Fruit fly (Drosophila melanogaster) whole organism, wandering third instar larva: ENCODE results near the gene Prosalpha4.

Source experiments
- Abd-B ChIP-seq: fragments of >200 bp; optimal IDR thresholded peaks from 2 replicates; lab custom pipeline; 2017; ENCODE audit warnings: missing biosample characterization, missing genetic modification characterization
- CG32264 ChIP-seq: fragments of 200-800 bp; sonication (Bioruptor generic); optimal IDR thresholded peaks from 2 replicates; lab custom pipeline; 2016; ENCODE audit warnings: missing biosample characterization, missing genetic modification characterization
- CG9705 ChIP-seq: fragments of 200-800 bp; sonication (Bioruptor generic); optimal IDR thresholded peaks from 2 replicates; lab custom pipeline; 2018; ENCODE audit warnings: missing biosample characterization, mild to moderate bottlenecking, missing genetic modification characterization
- Dfd ChIP-seq: fragments of >200 bp; optimal IDR thresholded peaks from 2 replicates; lab custom pipeline; 2017; ENCODE audit warnings: missing biosample characterization, missing genetic modification characterization
- Dif ChIP-seq: fragments of 200-275, 200-300 bp; sonication (Bioruptor generic); optimal IDR thresholded peaks from 2 replicates; lab custom pipeline; 2018; ENCODE audit warnings: missing biosample characterization, missing genetic modification characterization; ENCODE audit not compliant: partially characterized antibody
- GATAd ChIP-seq: sonication (Bioruptor generic); optimal IDR thresholded peaks from 2 replicates; lab custom pipeline; 2016; ENCODE audit warnings: missing biosample characterization, missing genetic modification characterization
- HLH106 ChIP-seq: fragments of 200-800 bp; optimal IDR thresholded peaks from 3 replicates; lab custom pipeline; 2019; ENCODE audit warnings: missing biosample characterization, mild to moderate bottlenecking, missing genetic modification characterization, moderate library complexity
- Hnf4 ChIP-seq: fragments of 200-800 bp; sonication (Bioruptor generic); optimal IDR thresholded peaks from 2 replicates; lab custom pipeline; 2016; ENCODE audit warnings: missing biosample characterization, mild to moderate bottlenecking, missing genetic modification characterization
- Hr78 ChIP-seq: fragments of >200 bp; optimal IDR thresholded peaks from 2 replicates; lab custom pipeline; 2017; ENCODE audit warnings: missing biosample characterization, missing genetic modification characterization
- Hr83 ChIP-seq: fragments of 200-300 bp; sonication (Bioruptor generic); optimal IDR thresholded peaks from 2 replicates; lab custom pipeline; 2016; ENCODE audit warnings: missing biosample characterization, mild to moderate bottlenecking, missing genetic modification characterization, moderate library complexity; ENCODE audit not compliant: poor library complexity, severe bottlenecking
- Jra ChIP-seq: sonication (Bioruptor generic); optimal IDR thresholded peaks from 2 replicates; lab custom pipeline; 2016; ENCODE audit warnings: missing biosample characterization, missing genetic modification characterization
- Mio ChIP-seq: sonication (Bioruptor generic); optimal IDR thresholded peaks from 2 replicates; lab custom pipeline; 2016; ENCODE audit warnings: missing biosample characterization, missing genetic modification characterization
- Myc ChIP-seq: fragments of >200 bp; optimal IDR thresholded peaks from 2 replicates; lab custom pipeline; 2017
- N ChIP-seq: fragments of >200 bp; optimal IDR thresholded peaks from 2 replicates; lab custom pipeline; 2018; ENCODE audit warnings: missing biosample characterization, missing external identifiers, missing genetic modification characterization
- OdsH ChIP-seq: fragments of 200-800 bp; sonication (Bioruptor generic); optimal IDR thresholded peaks from 2 replicates; lab custom pipeline; 2016; ENCODE audit warnings: missing biosample characterization, mild to moderate bottlenecking, missing genetic modification characterization
- Rel ChIP-seq, 2 experiments: fragments of 200-800 bp; sonication (Bioruptor generic) in 1 of 2; optimal IDR thresholded peaks; 2 replicates in 1 of 2; 3 replicates in 1 of 2; lab custom pipeline; 2016 to 2019; ENCODE audit warnings: mild to moderate bottlenecking in 2 of 2, missing biosample characterization in 2 of 2, missing genetic modification characterization in 2 of 2, moderate library complexity in 1 of 2
- Sp1 ChIP-seq: fragments of 200-800 bp; sonication (Bioruptor generic); optimal IDR thresholded peaks from 3 replicates; lab custom pipeline; 2019; ENCODE audit warnings: missing biosample characterization, mild to moderate bottlenecking, missing genetic modification characterization, moderate library complexity
- br ChIP-seq: fragments of 200-800 bp; sonication (Bioruptor generic); optimal IDR thresholded peaks from 2 replicates; lab custom pipeline; 2016; ENCODE audit warnings: missing biosample characterization, missing genetic modification characterization
- brk ChIP-seq: fragments of 200-800 bp; sonication (Bioruptor generic); optimal IDR thresholded peaks from 2 replicates; lab custom pipeline; 2016; ENCODE audit warnings: missing biosample characterization, mild to moderate bottlenecking, missing genetic modification characterization
- dsf ChIP-seq: sonication (Bioruptor generic); optimal IDR thresholded peaks from 2 replicates; lab custom pipeline; 2016; ENCODE audit warnings: missing biosample characterization, missing genetic modification characterization, borderline replicate concordance
- ey ChIP-seq: fragments of 200-800 bp; sonication (Bioruptor generic); optimal IDR thresholded peaks from 2 replicates; lab custom pipeline; 2016; ENCODE audit warnings: missing biosample characterization, missing genetic modification characterization
- foxo ChIP-seq, 2 experiments: fragments of 200-800 bp; sonication (Bioruptor generic); optimal IDR thresholded peaks; 2 replicates in 1 of 2; 3 replicates in 1 of 2; lab custom pipeline; 2016 to 2017; ENCODE audit warnings: missing biosample characterization in 2 of 2, missing genetic modification characterization in 2 of 2
- fru ChIP-seq: fragments of 200-800 bp; sonication (Bioruptor generic); optimal IDR thresholded peaks from 3 replicates; lab custom pipeline; 2016; ENCODE audit warnings: missing biosample characterization, mild to moderate bottlenecking, missing genetic modification characterization
- h ChIP-seq: fragments of 200-800 bp; sonication (Bioruptor generic); optimal IDR thresholded peaks from 3 replicates; lab custom pipeline; 2016; ENCODE audit warnings: missing biosample characterization, mild to moderate bottlenecking, missing genetic modification characterization
- jim ChIP-seq: fragments of 175-275, 200-325 bp; sonication (Bioruptor generic); optimal IDR thresholded peaks from 2 replicates; lab custom pipeline; 2016; ENCODE audit warnings: missing biosample characterization, mild to moderate bottlenecking, missing genetic modification characterization
- lola ChIP-seq: fragments of >200 bp; optimal IDR thresholded peaks from 2 replicates; lab custom pipeline; 2017; ENCODE audit warnings: missing biosample characterization, missing genetic modification characterization
- pan ChIP-seq: fragments of >200 bp; optimal IDR thresholded peaks from 2 replicates; lab custom pipeline; 2017
- psq ChIP-seq: fragments of 200-800 bp; sonication (Bioruptor generic); optimal IDR thresholded peaks from 3 replicates; lab custom pipeline; 2017; ENCODE audit warnings: missing biosample characterization, mild to moderate bottlenecking, missing genetic modification characterization, moderate library complexity
- rgr ChIP-seq: fragments of 200-800 bp; sonication (Bioruptor generic); optimal IDR thresholded peaks from 3 replicates; lab custom pipeline; 2016; ENCODE audit warnings: missing biosample characterization, mild to moderate bottlenecking, missing genetic modification characterization
- tai ChIP-seq: sonication (Bioruptor generic); optimal IDR thresholded peaks from 2 replicates; lab custom pipeline; 2016; ENCODE audit warnings: missing biosample characterization, missing genetic modification characterization
- usp ChIP-seq: fragments of >200 bp; optimal IDR thresholded peaks from 2 replicates; lab custom pipeline; 2017; ENCODE audit warnings: missing biosample characterization, missing genetic modification characterization
- woc ChIP-seq: sonication (Bioruptor generic); optimal IDR thresholded peaks from 2 replicates; lab custom pipeline; 2016; ENCODE audit warnings: missing biosample characterization, mild to moderate bottlenecking, missing genetic modification characterization

The Prosalpha4 gene

dm6 chrX:16288999-16289398, 12.9 kb downstream of the Prosalpha4 start:
- TF ChIP-seq dsf (GFP tag; lab: Kevin White, UChicago) (no peak), jim (GFP tag; lab: Kevin White, UChicago) (no peak), HLH106 (tag; lab: Kevin White, UChicago) (no peak), pan (lab: Kevin White, UChicago) (no peak), ey (GFP tag; lab: Kevin White, UChicago) (no peak), Hnf4 (no peak), Sp1 (no peak), woc (GFP tag; lab: Kevin White, UChicago) (no peak), tai (GFP tag; lab: Kevin White, UChicago) (no peak), Dif (GFP tag; lab: Kevin White, UChicago) (no peak), OdsH (GFP tag; lab: Kevin White, UChicago) (no peak), lola (no peak), Mio (GFP tag; lab: Kevin White, UChicago) (no peak), CG32264 (GFP tag; lab: Kevin White, UChicago) (no peak)

dm6 chrX:16292646-16293045, 16.6 kb downstream of the Prosalpha4 start:
- TF ChIP-seq Myc (lab: Kevin White, UChicago), result no peak
- TF ChIP-seq lola, result no peak
- no peak for TF ChIP-seq usp (GFP tag; lab: Kevin White, UChicago)
- TF ChIP-seq Rel (GFP tag; optimal IDR thresholded peaks at IDR 0.05; lab: Kevin White, UChicago), result no peak
- peak; percentile 56 for TF ChIP-seq Rel (tag; optimal IDR thresholded peaks at IDR 0.05; lab: Kevin White, UChicago)

DNA sequence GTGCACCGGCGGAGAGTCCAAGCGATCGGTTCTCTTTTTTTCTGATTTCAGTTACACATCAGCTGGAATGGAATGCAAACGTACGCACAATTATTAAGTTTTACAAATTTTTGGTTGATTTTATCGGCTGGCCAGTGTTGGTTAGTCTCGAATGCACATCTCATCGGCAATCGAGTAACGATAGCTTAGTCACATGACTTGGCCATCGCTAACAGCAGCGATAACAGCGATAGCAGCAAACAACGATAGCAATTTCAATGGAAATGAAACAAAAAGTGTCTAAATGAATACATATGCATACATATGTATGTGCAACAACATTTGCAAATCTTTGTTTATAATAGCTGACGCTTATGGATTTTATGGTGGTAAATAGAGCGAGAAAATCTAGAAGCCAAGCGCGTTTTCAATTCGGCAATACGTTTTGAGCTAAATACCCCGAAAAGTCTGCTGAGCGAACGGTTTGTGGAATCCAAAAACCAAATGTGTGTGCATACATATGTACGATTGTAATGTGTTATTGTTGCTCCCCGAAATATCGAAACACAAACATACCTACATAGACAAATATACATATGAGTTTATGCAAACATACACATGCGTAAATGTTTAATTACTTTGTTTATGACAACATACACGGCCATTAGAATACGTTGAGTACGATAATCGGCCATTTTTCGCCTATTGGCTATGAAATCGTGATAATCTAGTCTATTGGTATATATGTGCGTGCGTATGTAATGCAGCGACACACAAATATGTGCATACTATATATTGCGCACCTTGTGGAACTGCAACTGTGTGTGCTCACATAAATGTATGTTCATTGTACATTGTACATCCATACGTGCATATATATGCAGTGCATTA, 20.6 kb downstream of the Prosalpha4 start, which contains the start of gene CG3632:
CG3632 (plus strand) TSS at position 249 of the 870 bp plus-strand sequence.
- TF ChIP-seq Rel (GFP tag; optimal IDR thresholded peaks at IDR 0.05; lab: Kevin White, UChicago) (no peak), Rel (tag; optimal IDR thresholded peaks at IDR 0.05; lab: Kevin White, UChicago) (peak; percentile 42), Hr83 (GFP tag; lab: Kevin White, UChicago) (peak; percentile 93), GATAd (peak; percentile 36), foxo (GFP tag; optimal IDR thresholded peaks at IDR 0.05; lab: Kevin White, UChicago) (peak in 1 of 2 experiments; percentile 76), br (GFP tag; lab: Kevin White, UChicago) (peak; percentile 41), Jra (GFP tag; lab: Kevin White, UChicago) (peak; percentile 79), OdsH (GFP tag; lab: Kevin White, UChicago) (peak; percentile 4), brk (GFP tag; lab: Kevin White, UChicago) (no peak), Sp1 (peak; percentile 41), Myc (lab: Kevin White, UChicago) (peak; percentile 25), ey (GFP tag; lab: Kevin White, UChicago) (peak; percentile 29), h (GFP tag; lab: Kevin White, UChicago) (peak; percentile 66), pan (lab: Kevin White, UChicago) (no peak), lola (peak; percentile 44), rgr (peak; percentile 57), Abd-B (no peak), Hnf4 (peak; percentile 79), CG32264 (GFP tag; lab: Kevin White, UChicago) (peak; percentile 0), Hr78 (GFP tag; lab: Kevin White, UChicago) (no peak), tai (GFP tag; lab: Kevin White, UChicago) (no peak), jim (GFP tag; lab: Kevin White, UChicago) (peak; percentile 17), Dif (GFP tag; lab: Kevin White, UChicago) (no peak), psq (GFP tag; lab: Kevin White, UChicago) (peak; percentile 33), N (no peak), CG9705 (GFP tag; lab: Kevin White, UChicago) (peak; percentile 36), HLH106 (tag; lab: Kevin White, UChicago) (peak; percentile 45), Dfd (GFP tag; lab: Kevin White, UChicago) (no peak), fru (GFP tag; lab: Kevin White, UChicago) (no peak), Mio (GFP tag; lab: Kevin White, UChicago) (no peak), dsf (GFP tag; lab: Kevin White, UChicago) (peak; percentile 27)
- TF ChIP-seq, all 38 proteins: peak for 20
